Fruit fly (Drosophila melanogaster) whole organism, embryonic: ENCODE measurements around the gene TyrRS.

Source experiments
- Aef1 ChIP-seq: fragments of 200-800 bp; sonication (Bioruptor generic); IDR thresholded peaks from 3 replicates; pipeline ENCODE4 v1.3.6; 2022; ENCODE audit warnings: missing biosample characterization, missing genetic modification characterization
- Bteb2 ChIP-seq: fragments of 200-800 bp; sonication (Bioruptor generic); optimal IDR thresholded peaks from 2 replicates; lab custom pipeline; 2016; ENCODE audit warnings: missing biosample characterization, missing genetic modification characterization
- CG10543 ChIP-seq: fragments of 200-800 bp; sonication (Bioruptor generic); optimal IDR thresholded peaks from 3 replicates; lab custom pipeline; 2017; ENCODE audit warnings: missing biosample characterization, mild to moderate bottlenecking, missing genetic modification characterization, moderate library complexity
- CG12219 ChIP-seq: fragments of 200-800 bp; sonication (Bioruptor generic); optimal IDR thresholded peaks from 3 replicates; lab custom pipeline; 2018; ENCODE audit warnings: missing biosample characterization, mild to moderate bottlenecking, missing genetic modification characterization
- CG12659 ChIP-seq: fragments of 200-800 bp; sonication (Bioruptor generic); optimal IDR thresholded peaks from 3 replicates; lab custom pipeline; 2017; ENCODE audit warnings: mild to moderate bottlenecking, missing biosample characterization, missing genetic modification reagents, missing genetic modification characterization
- CG14860 ChIP-seq: fragments of 200-800 bp; sonication (Bioruptor generic); IDR thresholded peaks from 3 replicates; pipeline ENCODE4 v1.3.6; 2022; ENCODE audit warnings: missing biosample characterization, missing genetic modification characterization; ENCODE audit not compliant: partially characterized antibody
- CG17186 ChIP-seq: fragments of 200-800 bp; sonication (Bioruptor generic); optimal IDR thresholded peaks from 3 replicates; lab custom pipeline; 2017; ENCODE audit warnings: missing biosample characterization, missing genetic modification reagents, missing genetic modification characterization
- CG2199 ChIP-seq: fragments of 200-800 bp; sonication (Bioruptor generic); IDR thresholded peaks from 3 replicates; pipeline ENCODE4 v1.3.6; 2022; ENCODE audit warnings: missing biosample characterization, missing genetic modification characterization
- CG2202 ChIP-seq: fragments of 200-800 bp; sonication (Bioruptor generic); optimal IDR thresholded peaks from 2 replicates; lab custom pipeline; 2018; ENCODE audit warnings: missing biosample characterization, mild to moderate bottlenecking, missing genetic modification characterization
- CG2678 ChIP-seq: fragments of 200-800 bp; sonication (Bioruptor generic); optimal IDR thresholded peaks from 3 replicates; lab custom pipeline; 2019; ENCODE audit warnings: missing biosample characterization, mild to moderate bottlenecking, missing genetic modification characterization, moderate library complexity
- CG30403 ChIP-seq: fragments of 200-800 bp; sonication (Bioruptor generic); optimal IDR thresholded peaks from 3 replicates; lab custom pipeline; 2016; ENCODE audit warnings: missing biosample characterization, missing genetic modification characterization
- CG32767 ChIP-seq: fragments of 200-800 bp; sonication (Bioruptor generic); IDR thresholded peaks from 2 replicates; pipeline ENCODE4 v1.3.6; 2022; ENCODE audit warnings: missing biosample characterization, missing genetic modification characterization
- CG42726 ChIP-seq: fragments of 200-800 bp; sonication (Bioruptor generic); IDR thresholded peaks from 2 replicates; pipeline ENCODE4 v1.3.6; 2022; ENCODE audit warnings: missing biosample characterization, missing genetic modification characterization; ENCODE audit not compliant: partially characterized antibody
- CG4360 ChIP-seq: fragments of 200-800 bp; sonication (Bioruptor generic); IDR thresholded peaks from 2 replicates; pipeline ENCODE4 v1.3.6; 2022; ENCODE audit warnings: missing biosample characterization, missing genetic modification characterization
- CG5180 ChIP-seq: fragments of 200-800 bp; sonication (Bioruptor generic); optimal IDR thresholded peaks from 3 replicates; lab custom pipeline; 2017; ENCODE audit warnings: missing biosample characterization, missing genetic modification characterization, mild to moderate bottlenecking, moderate library complexity, missing genetic modification reagents
- CG6683 ChIP-seq: fragments of 200-800 bp; sonication (Bioruptor generic); optimal IDR thresholded peaks from 2 replicates; lab custom pipeline; 2017; ENCODE audit warnings: missing biosample characterization, mild to moderate bottlenecking, missing genetic modification characterization, missing genetic modification reagents
- CG7357 ChIP-seq: fragments of 200-800 bp; sonication (Bioruptor generic); IDR thresholded peaks from 3 replicates; pipeline ENCODE4 v1.3.6; 2022; ENCODE audit warnings: missing biosample characterization, missing genetic modification characterization
- CG8359 ChIP-seq: fragments of 200-800 bp; sonication (Bioruptor generic); optimal IDR thresholded peaks from 2 replicates; lab custom pipeline; 2017; ENCODE audit warnings: missing biosample characterization, mild to moderate bottlenecking, missing genetic modification characterization, borderline replicate concordance
- CG9215 ChIP-seq: fragments of 200-800 bp; sonication (Bioruptor generic); IDR thresholded peaks from 2 replicates; pipeline ENCODE4 v1.3.6; 2022; ENCODE audit warnings: missing biosample characterization, missing genetic modification characterization
- Dfd ChIP-seq, 2 experiments: fragments of >200 bp; optimal IDR thresholded peaks; 2 replicates each; lab custom pipeline; 2017; ENCODE audit warnings: missing biosample characterization in 2 of 2, missing genetic modification characterization in 2 of 2
- Dll ChIP-seq: fragments of 200-800 bp; sonication (Bioruptor generic); IDR thresholded peaks from 4 replicates; pipeline ENCODE4 v1.3.6; 2022; ENCODE audit warnings: missing biosample characterization, missing genetic modification characterization; ENCODE audit not compliant: partially characterized antibody
- Doc2 ChIP-seq: fragments of 200-800 bp; sonication (Bioruptor generic); IDR thresholded peaks from 2 replicates; pipeline ENCODE4 v1.3.6; 2022; ENCODE audit warnings: missing biosample characterization, missing genetic modification characterization
- E2f2 ChIP-seq: fragments of 200-800 bp; sonication (Bioruptor generic); IDR thresholded peaks from 2 replicates; pipeline ENCODE4 v1.3.6; 2022; ENCODE audit warnings: missing biosample characterization, missing genetic modification characterization
- Elba2 ChIP-seq: fragments of 200-800 bp; sonication (Bioruptor generic); optimal IDR thresholded peaks from 3 replicates; lab custom pipeline; 2016; ENCODE audit warnings: missing biosample characterization, missing genetic modification characterization
- Fer3 ChIP-seq: fragments of 200-800 bp; sonication (Bioruptor generic); optimal IDR thresholded peaks from 2 replicates; lab custom pipeline; 2018; ENCODE audit warnings: missing biosample characterization, mild to moderate bottlenecking, missing genetic modification characterization, moderate library complexity
- HHEX ChIP-seq: fragments of 200-800 bp; sonication (Bioruptor generic); optimal IDR thresholded peaks from 3 replicates; lab custom pipeline; 2017; ENCODE audit warnings: missing biosample characterization, mild to moderate bottlenecking, missing genetic modification characterization, missing genetic modification reagents
- HmgZ ChIP-seq: fragments of 200-800 bp; sonication (Bioruptor generic); optimal IDR thresholded peaks from 2 replicates; lab custom pipeline; 2018; ENCODE audit warnings: missing biosample characterization, mild to moderate bottlenecking, missing genetic modification characterization
- Hmr ChIP-seq: fragments of 200-800 bp; sonication (Bioruptor generic); optimal IDR thresholded peaks from 3 replicates; lab custom pipeline; 2017; ENCODE audit warnings: mild to moderate bottlenecking, missing biosample characterization, missing genetic modification reagents, missing genetic modification characterization
- PHDP ChIP-seq: fragments of 200-800 bp; sonication (Bioruptor generic); optimal IDR thresholded peaks from 3 replicates; lab custom pipeline; 2018; ENCODE audit warnings: missing biosample characterization, mild to moderate bottlenecking, missing genetic modification characterization, moderate library complexity
- Sin3A ChIP-seq: fragments of >200 bp; optimal IDR thresholded peaks from 2 replicates; lab custom pipeline; 2018
- Xbp1 ChIP-seq: fragments of 200-800 bp; sonication (Bioruptor generic); optimal IDR thresholded peaks from 3 replicates; lab custom pipeline; 2016; ENCODE audit warnings: missing biosample characterization, mild to moderate bottlenecking, missing genetic modification characterization
- Xrp1 ChIP-seq: fragments of 200-800 bp; sonication (Bioruptor generic); IDR thresholded peaks from 2 replicates; pipeline ENCODE4 v1.3.6; 2022; ENCODE audit warnings: missing biosample characterization, missing genetic modification characterization
- amos ChIP-seq: fragments of 200-800 bp; sonication (Bioruptor generic); IDR thresholded peaks from 2 replicates; pipeline ENCODE4 v1.3.6; 2022; ENCODE audit warnings: missing biosample characterization, missing genetic modification characterization; ENCODE audit not compliant: partially characterized antibody
- bcd ChIP-seq: fragments of 200-800 bp; sonication (Bioruptor generic); optimal IDR thresholded peaks from 2 replicates; lab custom pipeline; 2017; ENCODE audit warnings: missing biosample characterization, mild to moderate bottlenecking, missing genetic modification characterization
- br ChIP-seq: fragments of >200 bp; optimal IDR thresholded peaks from 2 replicates; lab custom pipeline; 2017
- danr ChIP-seq: fragments of 200-800 bp; sonication (Bioruptor generic); IDR thresholded peaks from 2 replicates; pipeline ENCODE4 v1.3.6; 2022; ENCODE audit warnings: missing biosample characterization, missing genetic modification characterization
- dati ChIP-seq: fragments of 200-800 bp; sonication (Bioruptor generic); IDR thresholded peaks from 2 replicates; pipeline ENCODE4 v1.3.6; 2022; ENCODE audit warnings: missing biosample characterization, missing genetic modification characterization
- h ChIP-seq: fragments of >200 bp; optimal IDR thresholded peaks from 2 replicates; lab custom pipeline; 2017
- hbn ChIP-seq: fragments of 200-800 bp; sonication (Bioruptor generic); IDR thresholded peaks from 2 replicates; pipeline ENCODE4 v1.3.6; 2022; ENCODE audit warnings: missing biosample characterization, missing genetic modification characterization; ENCODE audit not compliant: partially characterized antibody
- kah ChIP-seq: fragments of 200-800 bp; sonication (Bioruptor generic); optimal IDR thresholded peaks from 2 replicates; lab custom pipeline; 2018; ENCODE audit warnings: missing biosample characterization, mild to moderate bottlenecking, missing genetic modification characterization
- ken ChIP-seq: fragments of 200-800 bp; sonication (Bioruptor generic); IDR thresholded peaks from 3 replicates; pipeline ENCODE4 v1.3.6; 2022; ENCODE audit warnings: missing biosample characterization, missing genetic modification characterization
- nau ChIP-seq: fragments of 200-800 bp; sonication (Bioruptor generic); optimal IDR thresholded peaks from 3 replicates; lab custom pipeline; 2017; ENCODE audit warnings: missing biosample characterization, mild to moderate bottlenecking, missing genetic modification characterization, missing genetic modification reagents
- pnt ChIP-seq: fragments of 200-800 bp; sonication (Bioruptor generic); optimal IDR thresholded peaks from 3 replicates; lab custom pipeline; 2016; ENCODE audit warnings: missing biosample characterization, missing genetic modification characterization
- pum ChIP-seq: fragments of 200-800 bp; sonication (Bioruptor generic); optimal IDR thresholded peaks from 2 replicates; lab custom pipeline; 2016; ENCODE audit warnings: missing biosample characterization, missing genetic modification characterization
- sqz ChIP-seq: fragments of 200-800 bp; sonication (Bioruptor generic); optimal IDR thresholded peaks from 3 replicates; lab custom pipeline; 2018; ENCODE audit warnings: missing biosample characterization, mild to moderate bottlenecking, missing genetic modification characterization
- sr ChIP-seq: fragments of 200-800 bp; sonication (Bioruptor generic); IDR thresholded peaks from 3 replicates; pipeline ENCODE4 v1.3.6; 2022; ENCODE audit warnings: missing biosample characterization, missing genetic modification characterization
- ssp ChIP-seq: fragments of 200-800 bp; sonication (Bioruptor generic); IDR thresholded peaks from 2 replicates; pipeline ENCODE4 v1.3.6; 2022; ENCODE audit warnings: missing biosample characterization, missing genetic modification characterization
- stc ChIP-seq: fragments of 200-800 bp; sonication (Bioruptor generic); IDR thresholded peaks from 2 replicates; pipeline ENCODE4 v1.3.6; 2022; ENCODE audit warnings: missing biosample characterization, missing genetic modification characterization
- vvl ChIP-seq: fragments of 200-800 bp; sonication (Bioruptor generic); IDR thresholded peaks from 2 replicates; pipeline ENCODE4 v1.3.6; 2022; ENCODE audit warnings: missing biosample characterization, missing genetic modification characterization

The TyrRS gene

dm6 chr3L:16377768-16378764 lies 41.0 kb downstream of the TyrRS start, which contains the start of gene roq (continued):
- TF ChIP-seq CG4360 (GFP tag; lab: Robert Waterston, UW) (no peak; the same call in 1 of the 2 replicates), CG7357 (GFP tag; lab: Robert Waterston, UW) (no peak), CG2678 (tag; lab: Kevin White, UChicago) (no peak), Bteb2 (GFP tag; lab: Kevin White, UChicago) (no peak), CG2202 (tag; lab: Kevin White, UChicago) (no peak), CG5180 (GFP tag; lab: Kevin White, UChicago) (no peak), dati (no peak), sr (GFP tag; lab: Robert Waterston, UW) (no peak), hbn (GFP tag; lab: Robert Waterston, UW) (peak; percentile 44; the same call in 1 of the 2 replicates), Doc2 (GFP tag; lab: Robert Waterston, UW) (no peak), Xbp1 (GFP tag; lab: Kevin White, UChicago) (peak; percentile 1), CG9215 (no peak), PHDP (tag; lab: Kevin White, UChicago) (no peak), Hmr (GFP tag; lab: Kevin White, UChicago) (no peak), kah (no peak), CG2199 (GFP tag; lab: Robert Waterston, UW) (no peak), CG12219 (no peak), HHEX (GFP tag; lab: Kevin White, UChicago) (no peak), pum (GFP tag; lab: Kevin White, UChicago) (no peak), amos (GFP tag; lab: Robert Waterston, UW) (peak; percentile 59; the same call in 1 of the 2 replicates), Elba2 (GFP tag; lab: Kevin White, UChicago) (peak; percentile 68), Xrp1 (GFP tag; lab: Robert Waterston, UW) (no peak), nau (GFP tag; lab: Kevin White, UChicago) (no peak), vvl (GFP tag; lab: Robert Waterston, UW) (peak; percentile 45), CG30403 (GFP tag; lab: Kevin White, UChicago) (no peak), E2f2 (GFP tag; lab: Robert Waterston, UW) (peak; percentile 89), CG32767 (GFP tag; lab: Robert Waterston, UW) (no peak), sqz (GFP tag; lab: Kevin White, UChicago) (no peak), CG42726 (GFP tag; lab: Robert Waterston, UW) (peak; percentile 62; the same call in 1 of the 2 replicates), Sin3A (lab: Kevin White, UChicago) (peak; percentile 19), Aef1 (no peak), ssp (no peak; the same call in 1 of the 2 replicates), pnt (GFP tag; lab: Kevin White, UChicago) (no peak), ken (GFP tag; lab: Robert Waterston, UW) (no peak), CG14860 (peak; percentile 51; the same call in 2 of the 3 replicates), br (lab: Kevin White, UChicago) (no peak), HmgZ (tag; lab: Kevin White, UChicago) (peak; percentile 58), stc (no peak), h (no peak), danr (GFP tag; lab: Robert Waterston, UW) (no peak), bcd (GFP tag; lab: Kevin White, UChicago) (no peak), Dfd (GFP tag; optimal IDR thresholded peaks at IDR 0.05; lab: Kevin White, UChicago) (no peak), CG10543 (GFP tag; lab: Kevin White, UChicago) (no peak), CG8359 (GFP tag; lab: Kevin White, UChicago) (no peak), CG6683 (GFP tag; lab: Kevin White, UChicago) (no peak), Fer3 (tag; lab: Kevin White, UChicago) (no peak), CG12659 (GFP tag; lab: Kevin White, UChicago) (peak; percentile 61), CG17186 (GFP tag; lab: Kevin White, UChicago) (peak; percentile 67), Dll (GFP tag; lab: Robert Waterston, UW) (no peak)
